Fruit fly (Drosophila melanogaster): Measurements from ENCODE around the gene Ahcy.

Gene Ahcy

dm6 chrX:15498791-15499190 lies 48.7 kb downstream of the Ahcy start (continued):
- TF ChIP-seq run (tag; optimal IDR thresholded peaks at IDR 0.05) (no peak), vfl (GFP tag; optimal IDR thresholded peaks at IDR 0.05) (no peak), CG9876 (GFP tag; optimal IDR thresholded peaks at IDR 0.05) (no peak), CG10147 (GFP tag; optimal IDR thresholded peaks at IDR 0.05) (no peak), Oaz (GFP tag; IDR thresholded peaks at IDR 0.05) (no peak), Ssrp (tag; optimal IDR thresholded peaks at IDR 0.05) (no peak), sens (GFP tag) (peak; percentile 79), CG33557 (GFP tag; optimal IDR thresholded peaks at IDR 0.05) (peak; percentile 61), oc (tag; optimal IDR thresholded peaks at IDR 0.05) (no peak), zf30C (GFP tag; optimal IDR thresholded peaks at IDR 0.05) (peak; percentile 1), fd102C (GFP tag; optimal IDR thresholded peaks at IDR 0.05) (peak; percentile 6), CG6272 (GFP tag; IDR thresholded peaks at IDR 0.05) (no peak), CG2875 (GFP tag; optimal IDR thresholded peaks at IDR 0.05) (no peak), CG18262 (tag; optimal IDR thresholded peaks at IDR 0.05) (peak; percentile 14), sqz (GFP tag; optimal IDR thresholded peaks at IDR 0.05) (peak; percentile 9), fd96Cb (tag; optimal IDR thresholded peaks at IDR 0.05) (no peak), CG9797 (GFP tag; optimal IDR thresholded peaks at IDR 0.05) (no peak), ham (GFP tag; IDR thresholded peaks at IDR 0.05) (no peak), Awh (GFP tag; IDR thresholded peaks at IDR 0.05) (peak; percentile 45; the same call in 1 of the 2 replicates), fu2 (GFP tag; optimal IDR thresholded peaks at IDR 0.05) (no peak), shn (GFP tag; optimal IDR thresholded peaks at IDR 0.05) (no peak), CG9727 (GFP tag; optimal IDR thresholded peaks at IDR 0.05) (peak; percentile 44), luna (GFP tag; optimal IDR thresholded peaks at IDR 0.05) (no peak), bowl (GFP tag; IDR thresholded peaks at IDR 0.05) (0 out of 2 replicates have a peak, but pooled peaks have one; percentile 20), Trl (optimal IDR thresholded peaks at IDR 0.05) (no peak), Trl (GFP tag; optimal IDR thresholded peaks at IDR 0.05) (peak; percentile 21), chn (GFP tag; optimal IDR thresholded peaks at IDR 0.05) (peak; percentile 30), Dbx (GFP tag; IDR thresholded peaks at IDR 0.05) (no peak), NC2α (GFP tag; optimal IDR thresholded peaks at IDR 0.05) (peak; percentile 9), grn (GFP tag; optimal IDR thresholded peaks at IDR 0.05) (peak; percentile 13), CG2120 (GFP tag; optimal IDR thresholded peaks at IDR 0.05) (peak; percentile 8), odd (GFP tag; optimal IDR thresholded peaks at IDR 0.05) (no peak), CG18011 (GFP tag; optimal IDR thresholded peaks at IDR 0.05) (no peak), D (optimal IDR thresholded peaks at IDR 0.05) (no peak), D (GFP tag; optimal IDR thresholded peaks at IDR 0.05) (no peak), Six4 (GFP tag; optimal IDR thresholded peaks at IDR 0.05) (no peak), CG16863 (GFP tag; optimal IDR thresholded peaks at IDR 0.05) (no peak), wdn (GFP tag; IDR thresholded peaks at IDR 0.05) (no peak), ci (GFP tag; IDR thresholded peaks at IDR 0.05) (peak; percentile 80), Usf (GFP tag; optimal IDR thresholded peaks at IDR 0.05) (no peak), Tbp (GFP tag; optimal IDR thresholded peaks at IDR 0.05) (no peak), CG14710 (tag; optimal IDR thresholded peaks at IDR 0.05) (no peak), cg (GFP tag; optimal IDR thresholded peaks at IDR 0.05) (no peak), unc-4 (GFP tag; IDR thresholded peaks at IDR 0.05; ENCODE audit: partially characterized antibody) (no peak), hb (GFP tag; IDR thresholded peaks at IDR 0.05; ENCODE audit: partially characterized antibody) (no peak), tin (GFP tag; optimal IDR thresholded peaks at IDR 0.05) (peak; percentile 0), CG17568 (GFP tag; optimal IDR thresholded peaks at IDR 0.05) (no peak), Deaf1 (tag; optimal IDR thresholded peaks at IDR 0.05) (peak; percentile 99), so (GFP tag; IDR thresholded peaks at IDR 0.05) (no peak), Drgx (GFP tag; IDR thresholded peaks at IDR 0.05) (no peak), sug (tag; optimal IDR thresholded peaks at IDR 0.05) (peak; percentile 10), CG10565 (GFP tag; optimal IDR thresholded peaks at IDR 0.05) (no peak), CG2199 (GFP tag; IDR thresholded peaks at IDR 0.05) (peak; percentile 77; the same call in 1 of the 3 replicates)
